Fruit fly (Drosophila melanogaster): ENCODE results near the gene CG4520.

The CG4520 gene

dm6 chr3R:15744354-15744753 is at the start of gene CG4520:
TSS of gene CG4520 (plus strand) at chr3R:15744654.
- TF ChIP-seq btn (GFP tag; optimal IDR thresholded peaks at IDR 0.05) (no peak), Mes4 (GFP tag; optimal IDR thresholded peaks at IDR 0.05) (no peak), PHDP (tag; optimal IDR thresholded peaks at IDR 0.05) (no peak), CG10147 (GFP tag; optimal IDR thresholded peaks at IDR 0.05) (no peak), sc (optimal IDR thresholded peaks at IDR 0.05) (no peak), sc (GFP tag; optimal IDR thresholded peaks at IDR 0.05) (no peak), tup (GFP tag; optimal IDR thresholded peaks at IDR 0.05) (no peak), Fer3 (tag; optimal IDR thresholded peaks at IDR 0.05) (no peak), Ets97D (GFP tag; optimal IDR thresholded peaks at IDR 0.05) (no peak), row (GFP tag; IDR thresholded peaks at IDR 0.05) (no peak), CG14710 (tag; optimal IDR thresholded peaks at IDR 0.05) (no peak), dimm (GFP tag; IDR thresholded peaks at IDR 0.05) (no peak), NK7.1 (GFP tag; optimal IDR thresholded peaks at IDR 0.05) (no peak)

- TF ChIP-seq ara (GFP tag; IDR thresholded peaks at IDR 0.05) (no peak), lab (GFP tag; optimal IDR thresholded peaks at IDR 0.05) (peak; percentile 0), CG3065 (GFP tag; optimal IDR thresholded peaks at IDR 0.05) (no peak)
Measured at dm6 chr3R:15694941-15695340, 49.5 kb upstream of the CG4520 start, which contains the start of gene CG5399. TSS of gene CG5399 (plus strand) at chr3R:15695241.

- peak; percentile 8 for TF ChIP-seq sqz (GFP tag; optimal IDR thresholded peaks at IDR 0.05)
- TF ChIP-seq Gug (GFP tag; IDR thresholded peaks at IDR 0.05), result no peak
- TF ChIP-seq CG10543 (GFP tag; optimal IDR thresholded peaks at IDR 0.05), result peak; percentile 36
- TF ChIP-seq CG1529 (GFP tag; optimal IDR thresholded peaks at IDR 0.05), result no peak
- TF ChIP-seq CG12744 (GFP tag; optimal IDR thresholded peaks at IDR 0.05), result no peak
- no peak for TF ChIP-seq ems (GFP tag; optimal IDR thresholded peaks at IDR 0.05)
- no peak for TF ChIP-seq Neu2 (GFP tag; optimal IDR thresholded peaks at IDR 0.05; ENCODE audit: borderline replicate concordance)
- TF ChIP-seq HHEX (GFP tag; optimal IDR thresholded peaks at IDR 0.05), result peak; percentile 30
- TF ChIP-seq CG2202 (tag; optimal IDR thresholded peaks at IDR 0.05), result no peak
- no peak for TF ChIP-seq CG12219 (GFP tag; optimal IDR thresholded peaks at IDR 0.05)
- peak; percentile 66; the same call in 1 of the 2 replicates for TF ChIP-seq rib (GFP tag; IDR thresholded peaks at IDR 0.05)
- no peak for TF ChIP-seq Nf-YB (GFP tag; optimal IDR thresholded peaks at IDR 0.05)
- TF ChIP-seq CG16813 (GFP tag; IDR thresholded peaks at IDR 0.05; ENCODE audit: partially characterized antibody), result no peak
- no peak for TF ChIP-seq jigr1 (GFP tag; IDR thresholded peaks at IDR 0.05)
- TF ChIP-seq sug (tag; optimal IDR thresholded peaks at IDR 0.05), result peak; percentile 75
- TF ChIP-seq Hmr (GFP tag; optimal IDR thresholded peaks at IDR 0.05), result no peak
- no peak for TF ChIP-seq Abd-B (GFP tag; optimal IDR thresholded peaks at IDR 0.05)
- no peak for TF ChIP-seq CG18476 (GFP tag; optimal IDR thresholded peaks at IDR 0.05)
- TF ChIP-seq CG6254 (GFP tag; optimal IDR thresholded peaks at IDR 0.05), result no peak
- TF ChIP-seq mld (GFP tag; IDR thresholded peaks at IDR 0.05; ENCODE audit: partially characterized antibody), result no peak
- no peak for TF ChIP-seq CG10979 (tag; optimal IDR thresholded peaks at IDR 0.05)
- TF ChIP-seq Taf1 (GFP tag; IDR thresholded peaks at IDR 0.05), result no peak
- no peak for TF ChIP-seq CG32532 (GFP tag; IDR thresholded peaks at IDR 0.05)
- TF ChIP-seq Hr3 (GFP tag; optimal IDR thresholded peaks at IDR 0.05), result no peak
- no peak for TF ChIP-seq CG31441 (GFP tag; IDR thresholded peaks at IDR 0.05)
- peak; percentile 10 for TF ChIP-seq Med (GFP tag)
- no peak for TF ChIP-seq Doc2 (GFP tag; IDR thresholded peaks at IDR 0.05)
- TF ChIP-seq CG17802 (tag; optimal IDR thresholded peaks at IDR 0.05), result no peak
- no peak for TF ChIP-seq CG6272 (GFP tag; IDR thresholded peaks at IDR 0.05)
- TF ChIP-seq row (GFP tag; IDR thresholded peaks at IDR 0.05), result no peak
- TF ChIP-seq CG14667 (GFP tag; IDR thresholded peaks at IDR 0.05), result no peak
- TF ChIP-seq pum (GFP tag; optimal IDR thresholded peaks at IDR 0.05), result no peak
- no peak for TF ChIP-seq tgo (GFP tag; IDR thresholded peaks at IDR 0.05)
- peak; percentile 96 for TF ChIP-seq mirr (GFP tag; optimal IDR thresholded peaks at IDR 0.05)
Measured at dm6 chr3R:15696461-15697044, 47.9 kb upstream of the CG4520 start.

All from whole organism, embryonic.